Worm (Caenorhabditis elegans) whole organism, midembryonic: ENCODE data around the gene tbc-9.

ENCODE experiments used
- T22C8.4 ChIP-seq: fragments of 200-800 bp; sonication (Bioruptor generic); IDR thresholded peaks from 2 replicates; pipeline ENCODE4 v1.3.6; 2022; ENCODE audit warnings: missing genetic modification characterization, missing compliant biosample characterization
- cog-1 ChIP-seq: sonication (generic microtip); optimal IDR thresholded peaks from 2 replicates; lab custom pipeline; 2016; ENCODE audit warnings: missing genetic modification characterization, missing compliant biosample characterization
- flt-1 ChIP-seq: fragments of 200-800 bp; sonication (Bioruptor generic); IDR thresholded peaks from 2 replicates; pipeline ENCODE4 v1.3.6; 2022; ENCODE audit warnings: missing genetic modification characterization, missing compliant biosample characterization
- ref-1 ChIP-seq: fragments of 200-800 bp; sonication (Bioruptor generic); conservative IDR thresholded peaks from 2 replicates; pipeline ENCODE4 v1.3.6; 2022; ENCODE audit warnings: missing genetic modification reagents, missing genetic modification characterization, missing compliant biosample characterization
- ztf-23 ChIP-seq: fragments of 200-800 bp; sonication (Bioruptor generic); IDR thresholded peaks from 2 replicates; pipeline ENCODE4 v1.3.6; 2022; ENCODE audit warnings: missing genetic modification reagents, missing genetic modification characterization, missing compliant biosample characterization
- ztf-29 ChIP-seq: fragments of 200-800 bp; sonication (Bioruptor generic); IDR thresholded peaks from 2 replicates; pipeline ENCODE4 v1.3.6; 2022; ENCODE audit warnings: missing genetic modification reagents, missing genetic modification characterization, missing compliant biosample characterization

DNA sequence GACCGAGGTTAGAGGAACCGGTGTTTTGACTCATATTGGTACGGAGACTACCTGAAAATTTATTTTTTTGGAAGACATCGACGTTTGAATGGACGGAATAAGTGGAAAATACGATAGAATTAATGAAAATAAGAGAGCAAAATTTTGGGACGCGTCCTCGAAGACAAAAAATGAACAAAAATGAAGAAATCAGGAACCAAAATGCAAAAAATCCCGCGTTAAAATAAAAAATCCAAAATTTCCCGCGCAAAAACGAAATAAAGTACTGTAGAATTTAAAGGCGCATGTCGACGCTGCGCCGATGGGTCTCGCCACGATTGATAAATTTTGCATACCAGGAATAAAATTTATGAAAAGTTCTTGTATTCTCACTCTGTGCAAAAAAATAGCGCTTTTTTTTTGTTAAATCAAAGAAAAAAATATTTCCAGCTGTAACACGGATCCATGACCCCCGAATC, 9.5 kb upstream of the tbc-9 start, which contains the start of gene puf-3:
- TF ChIP-seq cog-1 (no peak), ztf-23 (GFP tag; lab: Robert Waterston, UW) (no peak), flt-1 (no peak), T22C8.4 (no peak), ref-1 (GFP tag; lab: Robert Waterston, UW) (no peak), ztf-29 (GFP tag; lab: Robert Waterston, UW) (no peak)
